Fruit fly (Drosophila melanogaster) whole organism: ENCODE measurements around the gene CG7557.

Experiments used
- CG8478 ChIP-seq: fragments of >200 bp; optimal IDR thresholded peaks from 2 replicates; lab custom pipeline; 2018; ENCODE audit warnings: inconsistent platforms
- EcR ChIP-seq, 2 experiments: fragments of >200 bp; optimal IDR thresholded peaks; 2 replicates each; lab custom pipeline; 2017; ENCODE audit warnings: missing biosample characterization in 2 of 2, missing genetic modification characterization in 2 of 2, missing genetic modification reagents in 2 of 2
- pan ChIP-seq: fragments of >200 bp; optimal IDR thresholded peaks from 2 replicates; lab custom pipeline; 2017
- psq ChIP-seq: fragments of >200 bp; optimal IDR thresholded peaks from 2 replicates; lab custom pipeline; 2017
- usp ChIP-seq: fragments of >200 bp; optimal IDR thresholded peaks from 2 replicates; lab custom pipeline; 2017; ENCODE audit warnings: missing biosample characterization, missing genetic modification characterization, mixed read lengths

dm6 chr3L:11420976-11421375, 24.0 kb upstream of the CG7557 start:
- no peak for TF ChIP-seq CG8478 (lab: Kevin White, UChicago)
- no peak for TF ChIP-seq pan (lab: Kevin White, UChicago)
- no peak for TF ChIP-seq psq (lab: Kevin White, UChicago)
- TF ChIP-seq EcR (GFP tag; optimal IDR thresholded peaks at IDR 0.05; lab: Kevin White, UChicago) = no peak
- no peak for TF ChIP-seq usp (GFP tag; lab: Kevin White, UChicago)
